Fruit fly (Drosophila melanogaster): Measurements from ENCODE around the gene CG34296.

- TF ChIP-seq psq (optimal IDR thresholded peaks at IDR 0.05) (no peak), ttk (optimal IDR thresholded peaks at IDR 0.05) (no peak), h (optimal IDR thresholded peaks at IDR 0.05) (no peak), Myc (optimal IDR thresholded peaks at IDR 0.05) (no peak)
Measured at dm6 chr3R:29740078-29740477, 17.7 kb downstream of the CG34296 start.
